Fruit fly (Drosophila melanogaster) Kc167 (cell line): ENCODE data around the gene Cyp1.

Source experiments
- Myc ChIP-seq: fragments of >200 bp; optimal IDR thresholded peaks from 2 replicates; lab custom pipeline; 2017; ENCODE audit warnings: missing external identifiers
- Sin3A ChIP-seq: fragments of >200 bp; optimal IDR thresholded peaks from 2 replicates; lab custom pipeline; 2018; ENCODE audit warnings: missing external identifiers
- h ChIP-seq: fragments of >200 bp; optimal IDR thresholded peaks from 3 replicates; lab custom pipeline; 2018; ENCODE audit warnings: missing external identifiers
- insv ChIP-seq: fragments of >200 bp; optimal IDR thresholded peaks from 3 replicates; lab custom pipeline; 2018; ENCODE audit warnings: missing external identifiers
- psq ChIP-seq: fragments of >200 bp; optimal IDR thresholded peaks from 2 replicates; lab custom pipeline; 2017; ENCODE audit warnings: missing external identifiers
- ttk ChIP-seq: sonication (Bioruptor generic); optimal IDR thresholded peaks from 2 replicates; lab custom pipeline; 2017; ENCODE audit warnings: missing external identifiers

Gene Cyp1

dm6 chrX:16325472-16325871 lies 5.3 kb upstream of the Cyp1 start, which contains the start of gene CalpC:
TSS of gene CalpC (plus strand) at chrX:16325763.
- no peak for TF ChIP-seq insv (lab: Kevin White, UChicago)
- no peak for TF ChIP-seq Myc
- no peak for TF ChIP-seq psq (lab: Kevin White, UChicago)
- no peak for TF ChIP-seq ttk
- no peak for TF ChIP-seq h (lab: Kevin White, UChicago)
- TF ChIP-seq Sin3A (lab: Kevin White, UChicago) = no peak

- TF ChIP-seq Sin3A (lab: Kevin White, UChicago) (no peak), psq (lab: Kevin White, UChicago) (no peak), insv (lab: Kevin White, UChicago) (no peak), h (lab: Kevin White, UChicago) (no peak), Myc (no peak), ttk (no peak)
These were observed 3.4 kb upstream of the Cyp1 start for dm6 chrX:16323536-16323935.

dm6 chrX:16323063-16323462 lies 2.9 kb upstream of the Cyp1 start, which contains the start of the genes CG9917 and CG32579:
TSS of gene CG9917 (minus strand) at chrX:16323231.
TSS of gene CG32579 (plus strand) at chrX:16323286.
- no peak for TF ChIP-seq psq (lab: Kevin White, UChicago)
- TF ChIP-seq h (lab: Kevin White, UChicago) = no peak
- TF ChIP-seq Sin3A (lab: Kevin White, UChicago) = no peak
- TF ChIP-seq insv (lab: Kevin White, UChicago) = no peak
- no peak for TF ChIP-seq ttk
- TF ChIP-seq Myc = no peak

dm6 chrX:16321037-16321436 lies 867 bp upstream of the Cyp1 start:
- no peak for TF ChIP-seq Myc
- no peak for TF ChIP-seq insv (lab: Kevin White, UChicago)
- no peak for TF ChIP-seq ttk
- no peak for TF ChIP-seq h (lab: Kevin White, UChicago)
- TF ChIP-seq Sin3A (lab: Kevin White, UChicago) = no peak
- TF ChIP-seq psq (lab: Kevin White, UChicago) = no peak

dm6 chrX:16319558-16319924 lies 629 bp downstream of the Cyp1 start:
- TF ChIP-seq ttk (no peak), Sin3A (lab: Kevin White, UChicago) (no peak), psq (lab: Kevin White, UChicago) (no peak), Myc (no peak), insv (lab: Kevin White, UChicago) (no peak), h (lab: Kevin White, UChicago) (no peak)

dm6 chrX:16318858-16319557 lies 1.2 kb downstream of the Cyp1 start:
- no peak for TF ChIP-seq Sin3A (lab: Kevin White, UChicago)
- TF ChIP-seq Myc = no peak
- no peak for TF ChIP-seq h (lab: Kevin White, UChicago)
- no peak for TF ChIP-seq ttk
- TF ChIP-seq psq (lab: Kevin White, UChicago) = no peak

- no peak for TF ChIP-seq h (lab: Kevin White, UChicago)
These were observed 6.9 kb downstream of the Cyp1 start, which contains the start of the genes CG9915 and SWIP for dm6 chrX:16313078-16313875. TSS of gene CG9915 (minus strand) at chrX:16313138. TSS of gene SWIP (plus strand) at chrX:16313709.

- TF ChIP-seq Myc = no peak
- TF ChIP-seq insv (lab: Kevin White, UChicago) = no peak
- no peak for TF ChIP-seq Sin3A (lab: Kevin White, UChicago)
- no peak for TF ChIP-seq ttk
- TF ChIP-seq h (lab: Kevin White, UChicago) = no peak
- no peak for TF ChIP-seq psq (lab: Kevin White, UChicago)
These were observed 10.4 kb downstream of the Cyp1 start for dm6 chrX:16309764-16310163.

- no peak for TF ChIP-seq Myc
- TF ChIP-seq Sin3A (lab: Kevin White, UChicago) = no peak
- TF ChIP-seq ttk = no peak
- no peak for TF ChIP-seq h (lab: Kevin White, UChicago)
- no peak for TF ChIP-seq insv (lab: Kevin White, UChicago)
- TF ChIP-seq psq (lab: Kevin White, UChicago) = no peak
These were observed 11.2 kb downstream of the Cyp1 start for dm6 chrX:16308953-16309352.

dm6 chrX:16308310-16308918 lies 11.8 kb downstream of the Cyp1 start, which contains the start of gene Had1:
TSS of gene Had1 (minus strand) at chrX:16308667.
- TF ChIP-seq Sin3A (lab: Kevin White, UChicago) = no peak
- no peak for TF ChIP-seq insv (lab: Kevin White, UChicago)
- no peak for TF ChIP-seq Myc
- no peak for TF ChIP-seq psq (lab: Kevin White, UChicago)
- no peak for TF ChIP-seq ttk
- no peak for TF ChIP-seq h (lab: Kevin White, UChicago)

dm6 chrX:16303636-16304035 lies 16.5 kb downstream of the Cyp1 start, which contains the start of gene CG3679:
TSS of gene CG3679 (plus strand) at chrX:16303870.
- TF ChIP-seq h (lab: Kevin White, UChicago) (no peak), psq (lab: Kevin White, UChicago) (no peak), Myc (no peak), insv (lab: Kevin White, UChicago) (no peak), ttk (no peak), Sin3A (lab: Kevin White, UChicago) (no peak)

dm6 chrX:16297618-16298017 lies 22.6 kb downstream of the Cyp1 start, which contains the start of gene ERp44:
TSS of gene ERp44 (minus strand) at chrX:16297718.
- TF ChIP-seq Myc = no peak
